Worm (Caenorhabditis elegans): ENCODE data around the gene ttr-34.

Gene ttr-34

ce11 chrX:13143762-13144732 is 4.5 kb downstream of the ttr-34 start (continued):
- TF ChIP-seq madf-8 (GFP tag; conservative IDR thresholded peaks at IDR 0.05) (no peak), dox-1 (GFP tag; IDR thresholded peaks at IDR 0.05) (peak; percentile 83), F49E8.2 (tag; optimal IDR thresholded peaks at IDR 0.05; ENCODE audit: insufficient read depth) (no peak)

ce11 chrX:13144975-13145618 is 5.5 kb downstream of the ttr-34 start:
- TF ChIP-seq pbrm-1 (GFP tag; IDR thresholded peaks at IDR 0.05) (peak; percentile 87), pha-4 (tag; optimal IDR thresholded peaks at IDR 0.05) (no peak), sptf-2 (GFP tag; optimal IDR thresholded peaks at IDR 0.05) (no peak), ztf-22 (GFP tag; optimal IDR thresholded peaks at IDR 0.05) (peak; percentile 50), lin-26 (GFP tag; IDR thresholded peaks at IDR 0.05) (peak; percentile 76), ama-1 (optimal IDR thresholded peaks at IDR 0.05) (peak; percentile 97), ama-1 (GFP tag; optimal IDR thresholded peaks at IDR 0.05) (peak in 1 of 2 experiments; percentile 63), sdz-38 (tag; optimal IDR thresholded peaks at IDR 0.05) (peak; percentile 32), madf-10 (tag; optimal IDR thresholded peaks at IDR 0.05) (peak; percentile 82), repo-1 (tag; optimal IDR thresholded peaks at IDR 0.05) (peak; percentile 61), mcd-1 (GFP tag; IDR thresholded peaks at IDR 0.05) (peak; percentile 83), aptf-2 (GFP tag; conservative IDR thresholded peaks at IDR 0.05) (peak; percentile 43; the same call in 1 of the 2 replicates), mxl-1 (tag; optimal IDR thresholded peaks at IDR 0.05) (peak; percentile 8), ZK185.1 (tag; optimal IDR thresholded peaks at IDR 0.05; ENCODE audit: poor library complexity, severe bottlenecking) (peak; percentile 76), nfya-2 (GFP tag; IDR thresholded peaks at IDR 0.05) (no peak), snpc-1.3 (tag; optimal IDR thresholded peaks at IDR 0.05; ENCODE audit: insufficient read depth) (peak; percentile 44), ztf-3 (GFP tag; optimal IDR thresholded peaks at IDR 0.05) (peak; percentile 13), ceh-100 (GFP tag; IDR thresholded peaks at IDR 0.05) (0 out of 2 replicates have a peak, but pooled peaks have one; percentile 10), C06A6.2 (GFP tag; conservative IDR thresholded peaks at IDR 0.05) (peak; percentile 89), tbp1 (GFP tag; optimal IDR thresholded peaks at IDR 0.05) (peak; percentile 69), die-1 (tag; optimal IDR thresholded peaks at IDR 0.05) (peak; percentile 44), Y53F4B.3 (GFP tag; IDR thresholded peaks at IDR 0.05) (no peak), cebp-1 (GFP tag; IDR thresholded peaks at IDR 0.05) (0 out of 2 replicates have a peak, but pooled peaks have one; percentile 60), cebp-1 (tag; optimal IDR thresholded peaks at IDR 0.05) (peak; percentile 95), Y53G8AR.9 (GFP tag; conservative IDR thresholded peaks at IDR 0.05) (peak; percentile 75), K12H6.12 (tag; optimal IDR thresholded peaks at IDR 0.05) (peak; percentile 93), nhr-90 (tag; optimal IDR thresholded peaks at IDR 0.05) (peak; percentile 83), ets-4 (GFP tag; optimal IDR thresholded peaks at IDR 0.05) (peak; percentile 95), atf-7 (tag; optimal IDR thresholded peaks at IDR 0.05) (peak; percentile 94), lin-35 (GFP tag; optimal IDR thresholded peaks at IDR 0.05) (peak in 1 of 3 experiments; percentile 54), F57A8.1 (GFP tag; optimal IDR thresholded peaks at IDR 0.05) (peak; percentile 30), madf-6 (GFP tag; IDR thresholded peaks at IDR 0.05) (no peak), ceh-58 (GFP tag; IDR thresholded peaks at IDR 0.05) (0 out of 2 replicates have a peak, but pooled peaks have one; percentile 49), ztf-28 (GFP tag; IDR thresholded peaks at IDR 0.05) (no peak), B0261.1 (tag; optimal IDR thresholded peaks at IDR 0.05) (peak; percentile 27), Y56A3A.18 (GFP tag; IDR thresholded peaks at IDR 0.05) (0 out of 2 replicates have a peak, but pooled peaks have one; percentile 38), dox-1 (GFP tag; IDR thresholded peaks at IDR 0.05) (peak; percentile 92), unc-62 (GFP tag; optimal IDR thresholded peaks at IDR 0.05) (peak; percentile 74), K11D2.4 (GFP tag; IDR thresholded peaks at IDR 0.05) (peak; percentile 89), F22D6.2 (tag; optimal IDR thresholded peaks at IDR 0.05) (peak; percentile 71), akir-1 (GFP tag; optimal IDR thresholded peaks at IDR 0.05) (no peak), athp-1 (tag; optimal IDR thresholded peaks at IDR 0.05) (peak; percentile 77)
